Worm (Caenorhabditis elegans) whole organism, midembryonic: ENCODE measurements around the gene bigr-1.

Source experiments
- T22C8.4 ChIP-seq: fragments of 200-800 bp; sonication (Bioruptor generic); IDR thresholded peaks from 2 replicates; pipeline ENCODE4 v1.3.6; 2022; ENCODE audit warnings: missing genetic modification characterization, missing compliant biosample characterization
- cog-1 ChIP-seq: sonication (generic microtip); optimal IDR thresholded peaks from 2 replicates; lab custom pipeline; 2016; ENCODE audit warnings: missing genetic modification characterization, missing compliant biosample characterization
- flt-1 ChIP-seq: fragments of 200-800 bp; sonication (Bioruptor generic); IDR thresholded peaks from 2 replicates; pipeline ENCODE4 v1.3.6; 2022; ENCODE audit warnings: missing genetic modification characterization, missing compliant biosample characterization
- klf-2 ChIP-seq: fragments of 200-800 bp; sonication (Bioruptor generic); conservative IDR thresholded peaks from 2 replicates; pipeline ENCODE4 v1.3.6; 2022; ENCODE audit warnings: missing genetic modification reagents, missing genetic modification characterization, missing compliant biosample characterization
- med-1 ChIP-seq: sonication (generic microtip); optimal IDR thresholded peaks from 2 replicates; lab custom pipeline; 2017; ENCODE audit warnings: missing genetic modification characterization, mild to moderate bottlenecking, missing compliant biosample characterization, antibody characterized with exemption, missing genetic modification reagents; ENCODE audit not compliant: insufficient read depth
- ref-1 ChIP-seq: fragments of 200-800 bp; sonication (Bioruptor generic); conservative IDR thresholded peaks from 2 replicates; pipeline ENCODE4 v1.3.6; 2022; ENCODE audit warnings: missing genetic modification reagents, missing genetic modification characterization, missing compliant biosample characterization
- tab-1 ChIP-seq: fragments of 200-800 bp; sonication (Bioruptor generic); IDR thresholded peaks from 2 replicates; pipeline ENCODE4 v1.3.6; 2022; ENCODE audit warnings: missing genetic modification characterization, missing compliant biosample characterization
- ztf-23 ChIP-seq: fragments of 200-800 bp; sonication (Bioruptor generic); IDR thresholded peaks from 2 replicates; pipeline ENCODE4 v1.3.6; 2022; ENCODE audit warnings: missing genetic modification reagents, missing genetic modification characterization, missing compliant biosample characterization
- ztf-29 ChIP-seq: fragments of 200-800 bp; sonication (Bioruptor generic); IDR thresholded peaks from 2 replicates; pipeline ENCODE4 v1.3.6; 2022; ENCODE audit warnings: missing genetic modification reagents, missing genetic modification characterization, missing compliant biosample characterization

DNA sequence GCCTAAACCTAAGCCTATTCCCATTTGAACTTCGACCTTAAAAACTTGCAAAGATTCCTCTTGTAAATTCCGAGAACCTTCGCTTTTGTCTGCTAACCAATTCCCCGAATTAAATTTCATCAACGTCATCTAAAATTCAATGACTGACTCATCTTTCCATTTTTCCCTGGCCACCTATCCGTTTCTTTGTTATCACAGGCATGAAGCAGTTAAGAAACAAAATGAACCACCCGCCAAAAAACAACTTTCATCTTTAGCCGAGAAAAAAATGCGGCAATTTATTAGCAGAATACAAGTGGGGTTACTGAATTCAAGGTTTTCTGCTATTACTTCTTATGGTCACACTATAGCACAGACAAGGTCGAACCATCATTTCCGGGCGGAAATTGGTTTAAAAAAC lies 23.3 kb downstream of the bigr-1 start:
- no peak for TF ChIP-seq cog-1 (tag; lab: Kevin White, UChicago)
- TF ChIP-seq tab-1 (GFP tag; lab: Robert Waterston, UW), result no peak
- TF ChIP-seq flt-1 (GFP tag; lab: Robert Waterston, UW), result no peak
- no peak for TF ChIP-seq T22C8.4 (GFP tag; lab: Robert Waterston, UW)
- TF ChIP-seq klf-2 (GFP tag; lab: Robert Waterston, UW), result no peak
- TF ChIP-seq med-1 (GFP tag; lab: Kevin White, UChicago), result no peak
- TF ChIP-seq ztf-23 (GFP tag; lab: Robert Waterston, UW), result no peak
- TF ChIP-seq ztf-29, result no peak
- TF ChIP-seq ref-1 (GFP tag; lab: Robert Waterston, UW), result no peak
